Worm (Caenorhabditis elegans) whole organism, mixed stage, embryonic: ENCODE measurements around the gene F31E9.3.

Source experiments
- bed-3 ChIP-seq: fragments of 200-800 bp; sonication (Bioruptor generic); optimal IDR thresholded peaks from 3 replicates; lab custom pipeline; 2018; ENCODE audit warnings: mild to moderate bottlenecking, missing genetic modification characterization, moderate library complexity, missing compliant biosample characterization
- blmp-1 ChIP-seq: fragments of 150-350 bp; optimal IDR thresholded peaks from 2 replicates; lab custom pipeline; 2014; ENCODE audit warnings: missing biosample characterization, missing genetic modification characterization
- cnd-1 ChIP-seq: fragments of 200-800 bp; sonication (Bioruptor generic); optimal IDR thresholded peaks from 2 replicates; lab custom pipeline; 2018; ENCODE audit warnings: mild to moderate bottlenecking, missing genetic modification characterization, missing compliant biosample characterization
- elt-1 ChIP-seq: sonication (generic microtip); optimal IDR thresholded peaks from 2 replicates; lab custom pipeline; 2017; ENCODE audit warnings: missing genetic modification characterization, mild to moderate bottlenecking, missing compliant biosample characterization, antibody characterized with exemption, moderate library complexity, borderline replicate concordance; ENCODE audit not compliant: insufficient read depth
- lin-13 ChIP-seq: fragments of 150-350 bp; optimal IDR thresholded peaks from 2 replicates; lab custom pipeline; 2014; ENCODE audit warnings: missing biosample characterization, missing genetic modification characterization
- lsy-2 ChIP-seq: fragments of 150-350 bp; optimal IDR thresholded peaks from 2 replicates; lab custom pipeline; 2014; ENCODE audit warnings: missing biosample characterization, missing genetic modification characterization
- nhr-12 ChIP-seq: fragments of 150-350 bp; optimal IDR thresholded peaks from 2 replicates; lab custom pipeline; 2014; ENCODE audit warnings: missing biosample characterization, missing genetic modification characterization
- nhr-2 ChIP-seq: fragments of 150-350 bp; optimal IDR thresholded peaks from 2 replicates; lab custom pipeline; 2014; ENCODE audit warnings: missing biosample characterization, missing genetic modification characterization
- nhr-237 ChIP-seq: fragments of 150-350 bp; optimal IDR thresholded peaks from 2 replicates; lab custom pipeline; 2014; ENCODE audit warnings: missing biosample characterization, missing genetic modification characterization
- snpc-4 ChIP-seq: fragments of 150-350 bp; optimal IDR thresholded peaks from 2 replicates; lab custom pipeline; 2014; ENCODE audit warnings: missing biosample characterization, missing genetic modification characterization
- unc-39 ChIP-seq: fragments of 150-350 bp; optimal IDR thresholded peaks from 2 replicates; lab custom pipeline; 2014; ENCODE audit warnings: missing biosample characterization, missing genetic modification characterization
- unc-62 ChIP-seq: fragments of 150-350 bp; optimal IDR thresholded peaks from 2 replicates; lab custom pipeline; 2014; ENCODE audit warnings: missing biosample characterization, missing genetic modification reagents, missing genetic modification characterization
- ztf-11 ChIP-seq: fragments of 150-350 bp; optimal IDR thresholded peaks from 2 replicates; lab custom pipeline; 2014; ENCODE audit warnings: missing biosample characterization, missing genetic modification characterization

DNA sequence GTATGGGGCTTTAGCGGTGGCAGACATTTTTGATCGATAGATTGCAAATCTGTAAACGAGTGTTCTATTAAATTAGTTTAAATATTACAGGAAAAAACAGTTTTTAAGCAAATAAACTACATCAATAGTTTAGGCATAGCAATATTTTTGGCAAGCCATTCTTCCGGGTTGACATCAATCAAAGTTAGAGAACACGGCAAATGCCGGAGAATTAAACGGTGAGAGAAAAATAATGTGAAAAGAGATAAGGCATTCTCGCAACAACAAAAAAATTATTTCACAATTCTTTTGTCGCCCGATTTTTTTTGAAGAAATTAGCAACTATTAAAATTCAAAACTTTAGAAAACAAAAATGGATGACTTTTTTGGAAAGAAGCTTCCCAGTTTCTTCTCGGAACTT, 22.5 kb downstream of the F31E9.3 start, which contains the start of the genes fbxa-188 and fbxa-189:
- TF ChIP-seq lsy-2 (no peak), nhr-237 (tag; lab: Kevin White, UChicago) (no peak), cnd-1 (tag; lab: Kevin White, UChicago) (no peak), elt-1 (tag; lab: Kevin White, UChicago) (no peak), unc-39 (tag; lab: Kevin White, UChicago) (no peak), nhr-12 (tag; lab: Kevin White, UChicago) (no peak), ztf-11 (tag; lab: Kevin White, UChicago) (no peak), snpc-4 (tag; lab: Kevin White, UChicago) (no peak), bed-3 (no peak), unc-62 (no peak), lin-13 (tag; lab: Kevin White, UChicago) (no peak), nhr-2 (tag; lab: Kevin White, UChicago) (no peak), blmp-1 (tag; lab: Kevin White, UChicago) (no peak)
